Worm (Caenorhabditis elegans) whole organism, L4/young adult: ENCODE data around the gene chil-22.

Experiments used
- W03F9.2 ChIP-seq: fragments of 150-350 bp; optimal IDR thresholded peaks from 2 replicates; lab custom pipeline; 2014; ENCODE audit warnings: missing biosample characterization, missing genetic modification characterization
- him-1 ChIP-seq: sonication (generic microtip); optimal IDR thresholded peaks from 2 replicates; lab custom pipeline; 2016; ENCODE audit warnings: missing genotype, missing genetic modification reagents, missing genetic modification characterization, missing compliant biosample characterization

DNA sequence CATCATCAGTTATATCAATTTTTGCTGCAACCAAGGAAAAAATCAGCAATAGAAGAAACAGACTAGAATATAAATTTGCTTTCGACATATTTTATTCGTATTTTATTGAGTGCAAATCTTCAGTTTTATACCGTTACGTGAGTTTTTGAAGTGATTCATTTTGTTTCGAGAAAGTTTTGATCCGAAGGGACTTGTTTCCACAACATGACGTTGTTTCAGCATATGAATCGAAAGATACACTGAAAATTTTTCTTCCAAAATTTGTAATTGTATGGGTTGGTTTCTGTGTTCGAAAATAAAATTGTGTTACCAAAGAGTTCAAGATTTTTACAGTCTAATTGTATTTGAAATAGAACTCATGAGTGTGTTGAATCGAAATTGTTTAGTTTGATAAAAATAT, 14.0 kb upstream of the chil-22 start, which contains the start of gene T19H5.7:
- TF ChIP-seq W03F9.2 (tag; lab: Kevin White, UChicago), result no peak
- TF ChIP-seq him-1 (tag; lab: Kevin White, UChicago), result no peak
